Worm (Caenorhabditis elegans) whole organism, young adult: ENCODE data around the gene lin-13.

Source experiments
- D2030.7 ChIP-seq: fragments of 200-800 bp; sonication (Bioruptor generic); IDR thresholded peaks from 2 replicates; pipeline ENCODE4 v1.3.6; 2022; ENCODE audit warnings: missing genetic modification reagents, missing genetic modification characterization, missing compliant biosample characterization
- F33H1.4 ChIP-seq: fragments of 200-800 bp; sonication (Bioruptor generic); IDR thresholded peaks from 2 replicates; pipeline ENCODE4 v1.3.6; 2022; ENCODE audit warnings: missing genetic modification reagents, missing genetic modification characterization, missing compliant biosample characterization
- F49E8.2 ChIP-seq: sonication (generic microtip); optimal IDR thresholded peaks from 3 replicates; lab custom pipeline; 2017; ENCODE audit warnings: missing genetic modification characterization, mild to moderate bottlenecking, missing compliant biosample characterization, antibody characterized with exemption, moderate library complexity; ENCODE audit not compliant: insufficient read depth
- K11D2.4 ChIP-seq: fragments of 200-800 bp; sonication (Bioruptor generic); IDR thresholded peaks from 2 replicates; pipeline ENCODE4 v1.3.6; 2022; ENCODE audit warnings: missing genetic modification reagents, missing genetic modification characterization, missing compliant biosample characterization
- K12H6.12 ChIP-seq: fragments of 200-800 bp; sonication (Bioruptor generic); optimal IDR thresholded peaks from 2 replicates; lab custom pipeline; 2018; ENCODE audit warnings: mild to moderate bottlenecking, missing genetic modification characterization, missing compliant biosample characterization
- T26A5.8 ChIP-seq: sonication (generic microtip); optimal IDR thresholded peaks from 2 replicates; lab custom pipeline; 2016; ENCODE audit warnings: missing genetic modification characterization, missing compliant biosample characterization
- Y67H2A.10 ChIP-seq: fragments of 200-800 bp; sonication (Bioruptor generic); conservative IDR thresholded peaks from 2 replicates; pipeline ENCODE4 v1.3.6; 2022; ENCODE audit warnings: missing genetic modification reagents, missing genetic modification characterization, missing compliant biosample characterization
- Y79H2A.3 ChIP-seq: fragments of 200-800 bp; sonication (Bioruptor generic); conservative IDR thresholded peaks from 2 replicates; pipeline ENCODE4 v1.3.6; 2022; ENCODE audit warnings: missing genetic modification reagents, missing genetic modification characterization, missing compliant biosample characterization
- Y95B8A.8 ChIP-seq: fragments of 200-800 bp; sonication (Bioruptor generic); IDR thresholded peaks from 2 replicates; pipeline ENCODE4 v1.3.6; 2022; ENCODE audit warnings: missing genetic modification reagents, missing genetic modification characterization, missing compliant biosample characterization
- akir-1 ChIP-seq: fragments of 200-800 bp; sonication (Bioruptor generic); optimal IDR thresholded peaks from 2 replicates; lab custom pipeline; 2018; ENCODE audit warnings: mild to moderate bottlenecking, missing genetic modification characterization, moderate library complexity, missing compliant biosample characterization
- attf-3 ChIP-seq: fragments of 200-800 bp; sonication (Bioruptor generic); conservative IDR thresholded peaks from 2 replicates; pipeline ENCODE4 v1.3.6; 2022; ENCODE audit warnings: missing genetic modification reagents, missing genetic modification characterization, missing compliant biosample characterization
- attf-5 ChIP-seq: fragments of 200-800 bp; sonication (Bioruptor generic); optimal IDR thresholded peaks from 2 replicates; lab custom pipeline; 2018; ENCODE audit warnings: mild to moderate bottlenecking, missing genetic modification characterization, missing compliant biosample characterization
- cebp-1 ChIP-seq, 2 experiments: fragments of 200-800 bp in 1 of 2; sonication (Bioruptor generic) in 1 of 2; sonication (generic microtip) in 1 of 2; IDR thresholded peaks in 1 of 2; optimal IDR thresholded peaks in 1 of 2; 2 replicates each; pipeline versions ENCODE4 v1.3.6 to Lab custom; 2017 to 2022; ENCODE audit warnings: missing compliant biosample characterization in 2 of 2, missing genetic modification characterization in 2 of 2, mild to moderate bottlenecking in 1 of 2, missing genetic modification reagents in 1 of 2, moderate library complexity in 1 of 2
- ceh-27 ChIP-seq: fragments of 200-800 bp; sonication (Bioruptor generic); optimal IDR thresholded peaks from 2 replicates; lab custom pipeline; 2018; ENCODE audit warnings: mild to moderate bottlenecking, missing genetic modification characterization, moderate library complexity, missing compliant biosample characterization
- ceh-58 ChIP-seq: fragments of 200-800 bp; sonication (Bioruptor generic); IDR thresholded peaks from 2 replicates; pipeline ENCODE4 v1.3.6; 2022; ENCODE audit warnings: missing genetic modification characterization, missing compliant biosample characterization
- ceh-91 ChIP-seq: fragments of 200-800 bp; sonication (Bioruptor generic); IDR thresholded peaks from 2 replicates; pipeline ENCODE4 v1.3.6; 2022; ENCODE audit warnings: missing genetic modification reagents, missing genetic modification characterization, missing compliant biosample characterization
- efl-1 ChIP-seq: fragments of 150-350 bp; optimal IDR thresholded peaks from 2 replicates; lab custom pipeline; 2014; ENCODE audit warnings: missing biosample characterization, missing genetic modification reagents, missing genetic modification characterization
- ekl-4 ChIP-seq: fragments of 200-800 bp; sonication (Bioruptor generic); IDR thresholded peaks from 2 replicates; pipeline ENCODE4 v1.3.6; 2022; ENCODE audit warnings: missing genetic modification reagents, missing genetic modification characterization, missing compliant biosample characterization
- hlh-26 ChIP-seq: fragments of 200-800 bp; sonication (Bioruptor generic); conservative IDR thresholded peaks from 2 replicates; pipeline ENCODE4 v1.3.6; 2022; ENCODE audit warnings: missing genetic modification reagents, missing genetic modification characterization, missing compliant biosample characterization
- hmg-1.2 ChIP-seq: fragments of 200-800 bp; sonication (Bioruptor generic); IDR thresholded peaks from 2 replicates; pipeline ENCODE4 v1.3.6; 2022; ENCODE audit warnings: missing genetic modification reagents, missing genetic modification characterization, missing compliant biosample characterization
- lag-1 ChIP-seq: fragments of 200-800 bp; sonication (Bioruptor generic); IDR thresholded peaks from 2 replicates; pipeline ENCODE4 v1.3.6; 2022; ENCODE audit warnings: missing genetic modification reagents, missing genetic modification characterization, missing compliant biosample characterization
- let-526 ChIP-seq: fragments of 200-800 bp; sonication (Bioruptor generic); IDR thresholded peaks from 2 replicates; pipeline ENCODE4 v1.3.6; 2022; ENCODE audit warnings: missing genetic modification reagents, missing genetic modification characterization, missing compliant biosample characterization
- let-607 ChIP-seq, 2 experiments: fragments of 200-800 bp in 1 of 2; sonication (Bioruptor generic) in 1 of 2; sonication (generic microtip) in 1 of 2; optimal IDR thresholded peaks; 2 replicates each; lab custom pipeline; 2016 to 2018; ENCODE audit warnings: mild to moderate bottlenecking in 2 of 2, missing compliant biosample characterization in 2 of 2, missing genetic modification characterization in 2 of 2, moderate library complexity in 2 of 2, missing genotype in 1 of 2
- lin-54 ChIP-seq: fragments of 200-800 bp; sonication (Bioruptor generic); optimal IDR thresholded peaks from 2 replicates; lab custom pipeline; 2018; ENCODE audit warnings: mild to moderate bottlenecking, missing genetic modification characterization, missing compliant biosample characterization
- lir-1 ChIP-seq: fragments of 200-800 bp; sonication (Bioruptor generic); conservative IDR thresholded peaks from 2 replicates; pipeline ENCODE4 v1.3.6; 2022; ENCODE audit warnings: missing genetic modification reagents, missing genetic modification characterization, missing compliant biosample characterization
- lsl-1 ChIP-seq: fragments of 200-800 bp; sonication (Bioruptor generic); optimal IDR thresholded peaks from 2 replicates; lab custom pipeline; 2018; ENCODE audit warnings: mild to moderate bottlenecking, missing genetic modification characterization, moderate library complexity, missing compliant biosample characterization
- madf-3 ChIP-seq: fragments of 200-800 bp; sonication (Bioruptor generic); IDR thresholded peaks from 2 replicates; pipeline ENCODE4 v1.3.6; 2022; ENCODE audit warnings: missing genetic modification reagents, missing genetic modification characterization, missing compliant biosample characterization
- madf-6 ChIP-seq: fragments of 200-800 bp; sonication (Bioruptor generic); IDR thresholded peaks from 2 replicates; pipeline ENCODE4 v1.3.6; 2022; ENCODE audit warnings: missing genetic modification reagents, missing genetic modification characterization, missing compliant biosample characterization
- madf-8 ChIP-seq: fragments of 200-800 bp; sonication (Bioruptor generic); conservative IDR thresholded peaks from 2 replicates; pipeline ENCODE4 v1.3.6; 2022; ENCODE audit warnings: missing genetic modification reagents, missing genetic modification characterization, missing compliant biosample characterization
- mcd-1 ChIP-seq: fragments of 200-800 bp; sonication (Bioruptor generic); IDR thresholded peaks from 2 replicates; pipeline ENCODE4 v1.3.6; 2022; ENCODE audit warnings: missing genetic modification reagents, missing genetic modification characterization, missing compliant biosample characterization
- nhr-80 ChIP-seq: sonication (generic microtip); optimal IDR thresholded peaks from 2 replicates; lab custom pipeline; 2016; ENCODE audit warnings: missing genetic modification characterization, missing compliant biosample characterization
- pbrm-1 ChIP-seq: fragments of 200-800 bp; sonication (Bioruptor generic); IDR thresholded peaks from 2 replicates; pipeline ENCODE4 v1.3.6; 2022; ENCODE audit warnings: missing genetic modification reagents, missing genetic modification characterization, missing compliant biosample characterization
- rcor-1 ChIP-seq: fragments of 200-800 bp; sonication (Bioruptor generic); IDR thresholded peaks from 2 replicates; pipeline ENCODE4 v1.3.6; 2022; ENCODE audit warnings: missing genetic modification reagents, missing genetic modification characterization, missing compliant biosample characterization
- repo-1 ChIP-seq: sonication (generic microtip); optimal IDR thresholded peaks from 2 replicates; lab custom pipeline; 2017; ENCODE audit warnings: mild to moderate bottlenecking, missing genetic modification characterization, missing compliant biosample characterization
- rpc-1 ChIP-seq, 2 experiments: fragments of 150-350 bp in 1 of 2; sonication (generic microtip) in 1 of 2; optimal IDR thresholded peaks; 2 replicates each; lab custom pipeline; 2014 to 2018; ENCODE audit warnings: missing biosample characterization in 1 of 2, missing genetic modification characterization in 1 of 2, missing genetic modification reagents in 1 of 2, missing genotype in 1 of 2
- snpc-1.1 ChIP-seq: sonication (generic microtip); optimal IDR thresholded peaks from 2 replicates; lab custom pipeline; 2017; ENCODE audit warnings: missing genetic modification characterization, mild to moderate bottlenecking, missing compliant biosample characterization, antibody characterized with exemption, moderate library complexity, missing genotype, missing genetic modification reagents; ENCODE audit not compliant: insufficient read depth
- tbx-9 ChIP-seq: sonication (generic microtip); optimal IDR thresholded peaks from 2 replicates; lab custom pipeline; 2016; ENCODE audit warnings: borderline replicate concordance, missing genetic modification characterization, inconsistent platforms, missing compliant biosample characterization
- tlf-1 ChIP-seq: fragments of 200-800 bp; sonication (Bioruptor generic); optimal IDR thresholded peaks from 2 replicates; lab custom pipeline; 2018; ENCODE audit warnings: mild to moderate bottlenecking, missing genetic modification characterization, missing compliant biosample characterization
- zfh-2 ChIP-seq: fragments of 200-800 bp; sonication (Bioruptor generic); conservative IDR thresholded peaks from 2 replicates; pipeline ENCODE4 v1.3.6; 2022; ENCODE audit warnings: missing genetic modification reagents, missing genetic modification characterization, missing compliant biosample characterization
- ztf-18 ChIP-seq: sonication (generic microtip); optimal IDR thresholded peaks from 2 replicates; lab custom pipeline; 2016; ENCODE audit warnings: missing genotype, mild to moderate bottlenecking, missing genetic modification characterization, missing compliant biosample characterization

Gene lin-13

ce11 chrIII:7715151-7715550, 5.9 kb upstream of the lin-13 start:
- peak; percentile 83 for TF ChIP-seq attf-3

ce11 chrIII:7711908-7712359, 2.6 kb upstream of the lin-13 start, which contains the start of gene C03B8.3:
TSS of gene C03B8.3 (plus strand) at chrIII:7712309.
- no peak for TF ChIP-seq T26A5.8 (tag; lab: Kevin White, UChicago)
- TF ChIP-seq attf-5 (GFP tag; lab: Kevin White, UChicago): peak; percentile 25
- TF ChIP-seq lin-54 (GFP tag; lab: Kevin White, UChicago): peak; percentile 17
- no peak for TF ChIP-seq lag-1 (GFP tag; lab: Robert Waterston, UW)
- 0 out of 2 replicates have a peak, but pooled peaks have one; percentile 34 for TF ChIP-seq pbrm-1 (GFP tag; lab: Robert Waterston, UW)
- TF ChIP-seq rpc-1 (optimal IDR thresholded peaks at IDR 0.05; lab: Kevin White, UChicago): no peak
- no peak for TF ChIP-seq rpc-1 (tag; optimal IDR thresholded peaks at IDR 0.05; lab: Kevin White, UChicago)
- TF ChIP-seq madf-6 (GFP tag; lab: Robert Waterston, UW): peak; percentile 57; the same call in 1 of the 2 replicates
- peak; percentile 34 for TF ChIP-seq F33H1.4 (GFP tag; lab: Robert Waterston, UW)
- TF ChIP-seq ceh-91 (GFP tag; lab: Robert Waterston, UW): peak; percentile 38; the same call in 1 of the 2 replicates
- TF ChIP-seq lsl-1: peak; percentile 18
- TF ChIP-seq madf-8: peak; percentile 30; the same call in 1 of the 2 replicates
- TF ChIP-seq ztf-18 (tag; lab: Kevin White, UChicago): peak; percentile 86
- no peak for TF ChIP-seq D2030.7

ce11 chrIII:7711495-7711894, 2.2 kb upstream of the lin-13 start:
- TF ChIP-seq cebp-1 (GFP tag; IDR thresholded peaks at IDR 0.05; lab: Robert Waterston, UW): no peak
- TF ChIP-seq cebp-1 (tag; optimal IDR thresholded peaks at IDR 0.05; lab: Kevin White, UChicago): peak; percentile 73
- TF ChIP-seq snpc-1.1: peak; percentile 31
- TF ChIP-seq let-607 (tag; optimal IDR thresholded peaks at IDR 0.05; lab: Kevin White, UChicago): no peak
- TF ChIP-seq madf-3 (GFP tag; lab: Robert Waterston, UW): 0 out of 2 replicates have a peak, but pooled peaks have one; percentile 52

- TF ChIP-seq hmg-1.2 (GFP tag; lab: Robert Waterston, UW) (peak; percentile 35; the same call in 1 of the 2 replicates), rcor-1 (GFP tag; lab: Robert Waterston, UW) (peak; percentile 31; the same call in 1 of the 2 replicates), rpc-1 (optimal IDR thresholded peaks at IDR 0.05; lab: Kevin White, UChicago) (no peak), rpc-1 (tag; optimal IDR thresholded peaks at IDR 0.05; lab: Kevin White, UChicago) (no peak), mcd-1 (peak; percentile 38; the same call in 1 of the 2 replicates), madf-3 (GFP tag; lab: Robert Waterston, UW) (peak; percentile 78; the same call in 1 of the 2 replicates), attf-5 (GFP tag; lab: Kevin White, UChicago) (peak; percentile 73), akir-1 (GFP tag; lab: Kevin White, UChicago) (no peak), K11D2.4 (0 out of 2 replicates have a peak, but pooled peaks have one; percentile 23), repo-1 (tag; lab: Kevin White, UChicago) (no peak), ceh-27 (GFP tag; lab: Kevin White, UChicago) (peak; percentile 78), nhr-80 (peak; percentile 39), Y95B8A.8 (GFP tag; lab: Robert Waterston, UW) (no peak), K12H6.12 (peak; percentile 16), efl-1 (peak; percentile 30), Y79H2A.3 (no peak), F49E8.2 (tag; lab: Kevin White, UChicago) (no peak), Y67H2A.10 (GFP tag; lab: Robert Waterston, UW) (0 out of 2 replicates have a peak, but pooled peaks have one; percentile 17), tbx-9 (tag; lab: Kevin White, UChicago) (no peak), tlf-1 (no peak), ekl-4 (GFP tag; lab: Robert Waterston, UW) (0 out of 2 replicates have a peak, but pooled peaks have one; percentile 29), zfh-2 (GFP tag; lab: Robert Waterston, UW) (peak; percentile 70), let-526 (no peak), ceh-58 (GFP tag; lab: Robert Waterston, UW) (no peak), hlh-26 (GFP tag; lab: Robert Waterston, UW) (no peak), lir-1 (GFP tag; lab: Robert Waterston, UW) (0 out of 2 replicates have a peak, but pooled peaks have one; percentile 9), lin-54 (GFP tag; lab: Kevin White, UChicago) (peak; percentile 33)
These were observed 1.7 kb upstream of the lin-13 start for ce11 chrIII:7710943-7711342.
